Fruit fly (Drosophila melanogaster): Measurements from ENCODE around the gene mib1.

dm6 chr3L:16046387-16047066 lies 34.9 kb upstream of the mib1 start:
- TF ChIP-seq h (optimal IDR thresholded peaks at IDR 0.05), result no peak
- TF ChIP-seq insv (optimal IDR thresholded peaks at IDR 0.05), result no peak
- TF ChIP-seq psq (optimal IDR thresholded peaks at IDR 0.05), result no peak
